Worm (Caenorhabditis elegans) whole organism, L3 larva: ENCODE data around the gene C05C10.8.

Experiments used
- R02D3.7 ChIP-seq: fragments of 150-350 bp; optimal IDR thresholded peaks from 2 replicates; lab custom pipeline; 2014; ENCODE audit warnings: missing biosample characterization, missing genetic modification characterization
- aly-2 ChIP-seq: fragments of 150-350 bp; optimal IDR thresholded peaks from 2 replicates; lab custom pipeline; 2014; ENCODE audit warnings: missing biosample characterization, missing genetic modification characterization
- ama-1 ChIP-seq: fragments of 150-350 bp; optimal IDR thresholded peaks from 2 replicates; lab custom pipeline; 2018
- ceh-28 ChIP-seq: fragments of 150-350 bp; optimal IDR thresholded peaks from 2 replicates; lab custom pipeline; 2014; ENCODE audit warnings: missing biosample characterization, missing genetic modification reagents, missing genetic modification characterization
- ceh-82 ChIP-seq: fragments of 150-350 bp; optimal IDR thresholded peaks from 2 replicates; lab custom pipeline; 2014; ENCODE audit warnings: missing biosample characterization, missing genetic modification characterization
- ceh-9 ChIP-seq: sonication (generic microtip); optimal IDR thresholded peaks from 2 replicates; lab custom pipeline; 2018; ENCODE audit warnings: missing biosample characterization, missing genetic modification characterization
- egl-27 ChIP-seq: sonication (generic microtip); optimal IDR thresholded peaks from 4 replicates; lab custom pipeline; 2017; ENCODE audit warnings: missing biosample characterization, missing genetic modification reagents, missing genetic modification characterization
- egl-5 ChIP-seq: fragments of 150-350 bp; optimal IDR thresholded peaks from 2 replicates; lab custom pipeline; 2017; ENCODE audit warnings: missing biosample characterization, missing genetic modification reagents, missing genetic modification characterization, inconsistent platforms
- elt-1 ChIP-seq: fragments of 150-350 bp; optimal IDR thresholded peaks from 2 replicates; lab custom pipeline; 2014; ENCODE audit warnings: missing biosample characterization, missing genetic modification characterization
- elt-2 ChIP-seq: sonication (generic microtip); optimal IDR thresholded peaks from 2 replicates; lab custom pipeline; 2016; ENCODE audit warnings: missing genetic modification reagents, mild to moderate bottlenecking, missing genetic modification characterization, missing compliant biosample characterization
- eor-1 ChIP-seq, 2 experiments: fragments of 150-350 bp; optimal IDR thresholded peaks; 2 replicates each; lab custom pipeline; 2014 to 2018; ENCODE audit warnings: missing biosample characterization in 2 of 2, missing genetic modification characterization in 2 of 2
- fkh-10 ChIP-seq: sonication (generic microtip); optimal IDR thresholded peaks from 2 replicates; lab custom pipeline; 2017; ENCODE audit warnings: missing biosample characterization, missing genetic modification reagents, missing genetic modification characterization
- fos-1 ChIP-seq: fragments of 150-350 bp; optimal IDR thresholded peaks from 2 replicates; lab custom pipeline; 2014; ENCODE audit warnings: missing biosample characterization, missing genetic modification characterization
- hmg-11 ChIP-seq: sonication (generic microtip); optimal IDR thresholded peaks from 2 replicates; lab custom pipeline; 2016; ENCODE audit warnings: missing genetic modification characterization, missing compliant biosample characterization
- jun-1 ChIP-seq: fragments of 150-350 bp; optimal IDR thresholded peaks from 2 replicates; lab custom pipeline; 2014; ENCODE audit warnings: missing biosample characterization, missing genetic modification reagents, missing genetic modification characterization
- lin-39 ChIP-seq: fragments of 150-350 bp; optimal IDR thresholded peaks from 2 replicates; lab custom pipeline; 2018; ENCODE audit warnings: missing biosample characterization, missing genetic modification reagents, missing genetic modification characterization
- lsy-12 ChIP-seq: sonication (generic microtip); optimal IDR thresholded peaks from 2 replicates; lab custom pipeline; 2016; ENCODE audit warnings: mild to moderate bottlenecking, missing genetic modification characterization, missing compliant biosample characterization
- mml-1 ChIP-seq: fragments of 150-350 bp; sonication (generic microtip); optimal IDR thresholded peaks from 3 replicates; lab custom pipeline; 2014; ENCODE audit warnings: missing biosample characterization, missing genetic modification characterization
- nfya-1 ChIP-seq: sonication (generic microtip); optimal IDR thresholded peaks from 2 replicates; lab custom pipeline; 2017; ENCODE audit warnings: missing genetic modification characterization, mild to moderate bottlenecking, missing compliant biosample characterization, antibody characterized with exemption, moderate library complexity; ENCODE audit not compliant: insufficient read depth
- nhr-11 ChIP-seq: fragments of 150-350 bp; optimal IDR thresholded peaks from 2 replicates; lab custom pipeline; 2014; ENCODE audit warnings: missing biosample characterization, missing genetic modification characterization
- nhr-12 ChIP-seq: fragments of 150-350 bp; optimal IDR thresholded peaks from 2 replicates; lab custom pipeline; 2014; ENCODE audit warnings: missing biosample characterization, missing genetic modification characterization
- nhr-23 ChIP-seq: fragments of 150-350 bp; optimal IDR thresholded peaks from 2 replicates; lab custom pipeline; 2014; ENCODE audit warnings: missing biosample characterization, missing genetic modification reagents, missing genetic modification characterization
- nhr-237 ChIP-seq: fragments of 150-350 bp; optimal IDR thresholded peaks from 2 replicates; lab custom pipeline; 2014; ENCODE audit warnings: missing biosample characterization, missing genetic modification characterization
- nhr-25 ChIP-seq: sonication (generic microtip); optimal IDR thresholded peaks from 2 replicates; lab custom pipeline; 2017; ENCODE audit warnings: missing biosample characterization, missing genetic modification characterization
- nhr-28 ChIP-seq: fragments of 150-350 bp; optimal IDR thresholded peaks from 2 replicates; lab custom pipeline; 2014; ENCODE audit warnings: missing biosample characterization, missing genetic modification characterization
- nhr-43 ChIP-seq: sonication (generic microtip); optimal IDR thresholded peaks from 2 replicates; lab custom pipeline; 2016; ENCODE audit warnings: mild to moderate bottlenecking, missing genetic modification characterization, missing compliant biosample characterization; ENCODE audit not compliant: poor library complexity, severe bottlenecking
- nhr-67 ChIP-seq: fragments of 150-350 bp; optimal IDR thresholded peaks from 2 replicates; lab custom pipeline; 2014; ENCODE audit warnings: missing biosample characterization, missing genetic modification characterization
- nhr-76 ChIP-seq: fragments of 150-350 bp; sonication (generic microtip); optimal IDR thresholded peaks from 5 replicates; lab custom pipeline; 2014; ENCODE audit warnings: missing biosample characterization, missing genetic modification characterization
- nhr-77 ChIP-seq: fragments of 150-350 bp; optimal IDR thresholded peaks from 2 replicates; lab custom pipeline; 2014; ENCODE audit warnings: missing biosample characterization, missing genetic modification characterization
- pha-4 ChIP-seq: fragments of 150-350 bp; optimal IDR thresholded peaks from 2 replicates; lab custom pipeline; 2014; ENCODE audit warnings: missing biosample characterization, missing genetic modification reagents, missing genetic modification characterization
- pqm-1 ChIP-seq: fragments of 150-350 bp; optimal IDR thresholded peaks from 2 replicates; lab custom pipeline; 2017; ENCODE audit warnings: missing biosample characterization, missing genetic modification characterization, inconsistent platforms
- sea-2 ChIP-seq: fragments of 150-350 bp; sonication (generic microtip); optimal IDR thresholded peaks from 4 replicates; lab custom pipeline; 2014; ENCODE audit warnings: missing biosample characterization, missing genetic modification reagents, missing genetic modification characterization
- skn-1 ChIP-seq: fragments of 150-350 bp; optimal IDR thresholded peaks from 2 replicates; lab custom pipeline; 2014; ENCODE audit warnings: missing biosample characterization, missing genetic modification characterization
- tbx-2 ChIP-seq: sonication (generic microtip); optimal IDR thresholded peaks from 2 replicates; lab custom pipeline; 2016; ENCODE audit warnings: mild to moderate bottlenecking, missing genetic modification characterization, missing compliant biosample characterization
- unc-39 ChIP-seq: sonication (generic microtip); optimal IDR thresholded peaks from 4 replicates; lab custom pipeline; 2017; ENCODE audit warnings: missing biosample characterization, missing genetic modification characterization
- unc-62 ChIP-seq: fragments of 150-350 bp; sonication (generic microtip); optimal IDR thresholded peaks from 4 replicates; lab custom pipeline; 2014; ENCODE audit warnings: missing biosample characterization, missing genetic modification reagents, missing genetic modification characterization
- ztf-11 ChIP-seq: fragments of 150-350 bp; optimal IDR thresholded peaks from 2 replicates; lab custom pipeline; 2014; ENCODE audit warnings: missing biosample characterization, missing genetic modification characterization

C05C10.8 gene

ce11 chrII:9936859-9937258, 19.1 kb upstream of the C05C10.8 start, which contains the start of gene C05C10.3:
Gene C05C10.3 (minus strand): TSS chrII:9936893.
- TF ChIP-seq nhr-28 (tag; lab: Kevin White, UChicago) (no peak), skn-1 (tag; lab: Kevin White, UChicago) (no peak), pha-4 (tag; lab: Kevin White, UChicago) (peak; percentile 6), pqm-1 (tag; lab: Kevin White, UChicago) (peak; percentile 75), elt-2 (tag; lab: Kevin White, UChicago) (peak; percentile 60), nhr-43 (tag; lab: Kevin White, UChicago) (no peak), nhr-23 (tag; lab: Kevin White, UChicago) (no peak)

- TF ChIP-seq egl-5 (no peak), unc-62 (GFP tag; lab: Kevin White, UChicago) (no peak), ama-1 (lab: Kevin White, UChicago) (peak; percentile 55), nhr-11 (tag; lab: Kevin White, UChicago) (no peak), elt-1 (tag; lab: Kevin White, UChicago) (no peak)
These were observed 17.9 kb upstream of the C05C10.8 start for ce11 chrII:9935664-9936063.

- no peak for TF ChIP-seq nhr-77 (tag; lab: Kevin White, UChicago)
- no peak for TF ChIP-seq unc-39
- peak; percentile 37 for TF ChIP-seq ama-1 (lab: Kevin White, UChicago)
- TF ChIP-seq pha-4 (tag; lab: Kevin White, UChicago): peak; percentile 38
- TF ChIP-seq sea-2 (GFP tag; lab: Kevin White, UChicago): no peak
- TF ChIP-seq lin-39: no peak
- TF ChIP-seq elt-1 (tag; lab: Kevin White, UChicago): no peak
- TF ChIP-seq elt-2 (tag; lab: Kevin White, UChicago): peak; percentile 83
- no peak for TF ChIP-seq nhr-11 (tag; lab: Kevin White, UChicago)
- peak; percentile 82 for TF ChIP-seq pqm-1 (tag; lab: Kevin White, UChicago)
These were observed 17.3 kb upstream of the C05C10.8 start for ce11 chrII:9935044-9935599.

ce11 chrII:9934570-9934969, 16.8 kb upstream of the C05C10.8 start:
- no peak for TF ChIP-seq nhr-11 (tag; lab: Kevin White, UChicago)
- peak; percentile 86 for TF ChIP-seq ama-1 (lab: Kevin White, UChicago)
- no peak for TF ChIP-seq nhr-28 (tag; lab: Kevin White, UChicago)
- TF ChIP-seq nhr-76 (tag; lab: Kevin White, UChicago): no peak
- no peak for TF ChIP-seq egl-5
- no peak for TF ChIP-seq tbx-2 (tag; lab: Kevin White, UChicago)
- no peak for TF ChIP-seq nhr-25 (tag; lab: Kevin White, UChicago)
- TF ChIP-seq elt-2 (tag; lab: Kevin White, UChicago): no peak
- no peak for TF ChIP-seq hmg-11 (tag; lab: Kevin White, UChicago)
- peak; percentile 41 for TF ChIP-seq nhr-43 (tag; lab: Kevin White, UChicago)
- TF ChIP-seq, all 47 proteins: peak for 2

- TF ChIP-seq nhr-77 (tag; lab: Kevin White, UChicago) (no peak), nhr-11 (tag; lab: Kevin White, UChicago) (no peak), fkh-10 (GFP tag; lab: Kevin White, UChicago) (no peak), R02D3.7 (tag; lab: Kevin White, UChicago) (no peak), aly-2 (tag; lab: Kevin White, UChicago) (no peak), fos-1 (tag; lab: Kevin White, UChicago) (no peak), skn-1 (tag; lab: Kevin White, UChicago) (no peak), unc-62 (GFP tag; lab: Kevin White, UChicago) (no peak), nhr-12 (tag; lab: Kevin White, UChicago) (no peak), elt-2 (tag; lab: Kevin White, UChicago) (peak; percentile 11), nhr-67 (tag; lab: Kevin White, UChicago) (no peak), pha-4 (tag; lab: Kevin White, UChicago) (no peak), jun-1 (tag; lab: Kevin White, UChicago) (no peak), nhr-76 (tag; lab: Kevin White, UChicago) (no peak), nhr-28 (tag; lab: Kevin White, UChicago) (no peak), egl-5 (no peak), sea-2 (GFP tag; lab: Kevin White, UChicago) (no peak), ama-1 (lab: Kevin White, UChicago) (peak; percentile 92), eor-1 (tag; optimal IDR thresholded peaks at IDR 0.05; lab: Kevin White, UChicago) (no peak), ztf-11 (tag; lab: Kevin White, UChicago) (no peak), hmg-11 (tag; lab: Kevin White, UChicago) (no peak), nfya-1 (tag; lab: Kevin White, UChicago) (no peak), mml-1 (no peak), ceh-9 (tag; lab: Kevin White, UChicago) (no peak), nhr-43 (tag; lab: Kevin White, UChicago) (peak; percentile 60), nhr-23 (tag; lab: Kevin White, UChicago) (no peak), tbx-2 (tag; lab: Kevin White, UChicago) (no peak), egl-27 (tag; lab: Kevin White, UChicago) (no peak), lsy-12 (tag; lab: Kevin White, UChicago) (peak; percentile 29), nhr-237 (tag; lab: Kevin White, UChicago) (no peak), ceh-28 (no peak), ceh-82 (tag; lab: Kevin White, UChicago) (no peak), pqm-1 (tag; lab: Kevin White, UChicago) (no peak)
These were observed 16.2 kb upstream of the C05C10.8 start for ce11 chrII:9933947-9934383.
